Worm (Caenorhabditis elegans) whole organism, L3 larva: ENCODE data around the gene B0250.18.
A peak's percentile ranks its signal among the peaks of the same experiment; 100 is the strongest.

Experiments used
- R02D3.7 ChIP-seq: fragments of 150-350 bp; optimal IDR thresholded peaks from 2 replicates; lab custom pipeline; 2014; ENCODE audit warnings: missing biosample characterization, missing genetic modification characterization
- ZK546.5 ChIP-seq: sonication (generic microtip); optimal IDR thresholded peaks from 2 replicates; lab custom pipeline; 2017; ENCODE audit warnings: missing biosample characterization, missing genetic modification characterization
- aly-2 ChIP-seq: fragments of 150-350 bp; optimal IDR thresholded peaks from 2 replicates; lab custom pipeline; 2014; ENCODE audit warnings: missing biosample characterization, missing genetic modification characterization
- ama-1 ChIP-seq: fragments of 150-350 bp; optimal IDR thresholded peaks from 2 replicates; lab custom pipeline; 2018
- ceh-16 ChIP-seq: sonication (generic microtip); optimal IDR thresholded peaks from 2 replicates; lab custom pipeline; 2017; ENCODE audit warnings: missing biosample characterization, missing genetic modification characterization
- ceh-28 ChIP-seq: fragments of 150-350 bp; optimal IDR thresholded peaks from 2 replicates; lab custom pipeline; 2014; ENCODE audit warnings: missing biosample characterization, missing genetic modification reagents, missing genetic modification characterization
- ceh-82 ChIP-seq: fragments of 150-350 bp; optimal IDR thresholded peaks from 2 replicates; lab custom pipeline; 2014; ENCODE audit warnings: missing biosample characterization, missing genetic modification characterization
- ceh-9 ChIP-seq: sonication (generic microtip); optimal IDR thresholded peaks from 2 replicates; lab custom pipeline; 2018; ENCODE audit warnings: missing biosample characterization, missing genetic modification characterization
- daf-12 ChIP-seq: fragments of 150-350 bp; optimal IDR thresholded peaks from 2 replicates; lab custom pipeline; 2014; ENCODE audit warnings: missing biosample characterization, missing genetic modification reagents, missing genetic modification characterization
- egl-27 ChIP-seq: sonication (generic microtip); optimal IDR thresholded peaks from 4 replicates; lab custom pipeline; 2017; ENCODE audit warnings: missing biosample characterization, missing genetic modification reagents, missing genetic modification characterization
- elt-1 ChIP-seq: fragments of 150-350 bp; optimal IDR thresholded peaks from 2 replicates; lab custom pipeline; 2014; ENCODE audit warnings: missing biosample characterization, missing genetic modification characterization
- elt-2 ChIP-seq: sonication (generic microtip); optimal IDR thresholded peaks from 2 replicates; lab custom pipeline; 2016; ENCODE audit warnings: missing genetic modification reagents, mild to moderate bottlenecking, missing genetic modification characterization, missing compliant biosample characterization
- elt-3 ChIP-seq, 3 experiments: fragments of 150-350 bp in 1 of 3; sonication (generic microtip) in 2 of 3; optimal IDR thresholded peaks; 2 replicates in 2 of 3; 4 replicates in 1 of 3; lab custom pipeline; 2014 to 2017; ENCODE audit warnings: missing biosample characterization in 3 of 3, missing genetic modification characterization in 3 of 3
- fkh-2 ChIP-seq: fragments of 150-350 bp; optimal IDR thresholded peaks from 2 replicates; lab custom pipeline; 2014; ENCODE audit warnings: missing biosample characterization, missing genetic modification reagents, missing genetic modification characterization
- fos-1 ChIP-seq: fragments of 150-350 bp; optimal IDR thresholded peaks from 2 replicates; lab custom pipeline; 2014; ENCODE audit warnings: missing biosample characterization, missing genetic modification characterization
- hmg-11 ChIP-seq: sonication (generic microtip); optimal IDR thresholded peaks from 2 replicates; lab custom pipeline; 2016; ENCODE audit warnings: missing genetic modification characterization, missing compliant biosample characterization
- lin-15B ChIP-seq: fragments of 150-350 bp; optimal IDR thresholded peaks from 2 replicates; lab custom pipeline; 2014; ENCODE audit warnings: missing biosample characterization, missing genetic modification characterization
- lin-39 ChIP-seq: fragments of 150-350 bp; optimal IDR thresholded peaks from 2 replicates; lab custom pipeline; 2018; ENCODE audit warnings: missing biosample characterization, missing genetic modification reagents, missing genetic modification characterization
- lsy-12 ChIP-seq: sonication (generic microtip); optimal IDR thresholded peaks from 2 replicates; lab custom pipeline; 2016; ENCODE audit warnings: mild to moderate bottlenecking, missing genetic modification characterization, missing compliant biosample characterization
- mml-1 ChIP-seq: fragments of 150-350 bp; sonication (generic microtip); optimal IDR thresholded peaks from 3 replicates; lab custom pipeline; 2014; ENCODE audit warnings: missing biosample characterization, missing genetic modification characterization
- nfya-1 ChIP-seq: sonication (generic microtip); optimal IDR thresholded peaks from 2 replicates; lab custom pipeline; 2017; ENCODE audit warnings: missing genetic modification characterization, mild to moderate bottlenecking, missing compliant biosample characterization, antibody characterized with exemption, moderate library complexity; ENCODE audit not compliant: insufficient read depth
- nhr-11 ChIP-seq: fragments of 150-350 bp; optimal IDR thresholded peaks from 2 replicates; lab custom pipeline; 2014; ENCODE audit warnings: missing biosample characterization, missing genetic modification characterization
- nhr-12 ChIP-seq: fragments of 150-350 bp; optimal IDR thresholded peaks from 2 replicates; lab custom pipeline; 2014; ENCODE audit warnings: missing biosample characterization, missing genetic modification characterization
- nhr-23 ChIP-seq: fragments of 150-350 bp; optimal IDR thresholded peaks from 2 replicates; lab custom pipeline; 2014; ENCODE audit warnings: missing biosample characterization, missing genetic modification reagents, missing genetic modification characterization
- nhr-237 ChIP-seq: fragments of 150-350 bp; optimal IDR thresholded peaks from 2 replicates; lab custom pipeline; 2014; ENCODE audit warnings: missing biosample characterization, missing genetic modification characterization
- nhr-25 ChIP-seq: sonication (generic microtip); optimal IDR thresholded peaks from 2 replicates; lab custom pipeline; 2017; ENCODE audit warnings: missing biosample characterization, missing genetic modification characterization
- nhr-28 ChIP-seq: fragments of 150-350 bp; optimal IDR thresholded peaks from 2 replicates; lab custom pipeline; 2014; ENCODE audit warnings: missing biosample characterization, missing genetic modification characterization
- nhr-43 ChIP-seq: sonication (generic microtip); optimal IDR thresholded peaks from 2 replicates; lab custom pipeline; 2016; ENCODE audit warnings: mild to moderate bottlenecking, missing genetic modification characterization, missing compliant biosample characterization; ENCODE audit not compliant: poor library complexity, severe bottlenecking
- nhr-76 ChIP-seq: fragments of 150-350 bp; sonication (generic microtip); optimal IDR thresholded peaks from 5 replicates; lab custom pipeline; 2014; ENCODE audit warnings: missing biosample characterization, missing genetic modification characterization
- nhr-77 ChIP-seq: fragments of 150-350 bp; optimal IDR thresholded peaks from 2 replicates; lab custom pipeline; 2014; ENCODE audit warnings: missing biosample characterization, missing genetic modification characterization
- pha-4 ChIP-seq: fragments of 150-350 bp; optimal IDR thresholded peaks from 2 replicates; lab custom pipeline; 2014; ENCODE audit warnings: missing biosample characterization, missing genetic modification reagents, missing genetic modification characterization
- pqm-1 ChIP-seq: fragments of 150-350 bp; optimal IDR thresholded peaks from 2 replicates; lab custom pipeline; 2017; ENCODE audit warnings: missing biosample characterization, missing genetic modification characterization, inconsistent platforms
- sea-2 ChIP-seq: fragments of 150-350 bp; sonication (generic microtip); optimal IDR thresholded peaks from 4 replicates; lab custom pipeline; 2014; ENCODE audit warnings: missing biosample characterization, missing genetic modification reagents, missing genetic modification characterization
- skn-1 ChIP-seq: fragments of 150-350 bp; optimal IDR thresholded peaks from 2 replicates; lab custom pipeline; 2014; ENCODE audit warnings: missing biosample characterization, missing genetic modification characterization
- snpc-4 ChIP-seq: fragments of 150-350 bp; optimal IDR thresholded peaks from 2 replicates; lab custom pipeline; 2014; ENCODE audit warnings: missing biosample characterization, missing genetic modification characterization
- tbx-2 ChIP-seq: sonication (generic microtip); optimal IDR thresholded peaks from 2 replicates; lab custom pipeline; 2016; ENCODE audit warnings: mild to moderate bottlenecking, missing genetic modification characterization, missing compliant biosample characterization
- unc-39 ChIP-seq: sonication (generic microtip); optimal IDR thresholded peaks from 4 replicates; lab custom pipeline; 2017; ENCODE audit warnings: missing biosample characterization, missing genetic modification characterization
- unc-62 ChIP-seq: fragments of 150-350 bp; sonication (generic microtip); optimal IDR thresholded peaks from 4 replicates; lab custom pipeline; 2014; ENCODE audit warnings: missing biosample characterization, missing genetic modification reagents, missing genetic modification characterization
- zag-1 ChIP-seq: fragments of 150-350 bp; optimal IDR thresholded peaks from 2 replicates; lab custom pipeline; 2014; ENCODE audit warnings: missing biosample characterization, missing genetic modification characterization
- ztf-11 ChIP-seq: fragments of 150-350 bp; optimal IDR thresholded peaks from 2 replicates; lab custom pipeline; 2014; ENCODE audit warnings: missing biosample characterization, missing genetic modification characterization

B0250.18 gene

ce11 chrV:20486549-20486948, 25.8 kb upstream of the B0250.18 start:
- no peak for TF ChIP-seq lsy-12 (tag; lab: Kevin White, UChicago)
- peak; percentile 16 for TF ChIP-seq nfya-1 (tag; lab: Kevin White, UChicago)

- TF ChIP-seq aly-2 (tag; lab: Kevin White, UChicago) (no peak), ceh-28 (tag; lab: Kevin White, UChicago) (no peak)
These were observed 24.6 kb upstream of the B0250.18 start, which contains the start of gene dhcr-7 for ce11 chrV:20485285-20485684. Gene dhcr-7, minus strand, starts transcription at chrV:20485385.

ce11 chrV:20480790-20481189, 20.1 kb upstream of the B0250.18 start:
- TF ChIP-seq egl-27 (tag; lab: Kevin White, UChicago) (no peak), zag-1 (tag; lab: Kevin White, UChicago) (no peak), tbx-2 (tag; lab: Kevin White, UChicago) (no peak), ceh-28 (tag; lab: Kevin White, UChicago) (no peak), mml-1 (tag; lab: Kevin White, UChicago) (no peak), fkh-2 (tag; lab: Kevin White, UChicago) (no peak), nhr-23 (tag; lab: Kevin White, UChicago) (no peak), elt-2 (tag; lab: Kevin White, UChicago) (no peak), unc-39 (no peak), lin-15B (tag; lab: Kevin White, UChicago) (no peak), nhr-28 (no peak), nhr-237 (tag; lab: Kevin White, UChicago) (no peak)

ce11 chrV:20479013-20479739, 18.5 kb upstream of the B0250.18 start, which contains the start of the genes calf-1 and rpl-2:
Gene calf-1, minus strand, starts transcription at chrV:20479089.
Gene rpl-2, plus strand, starts transcription at chrV:20479689.
- peak; percentile 46 for TF ChIP-seq ceh-28 (tag; lab: Kevin White, UChicago)
- peak; percentile 44 for TF ChIP-seq nhr-25
- peak; percentile 81 for TF ChIP-seq pha-4 (tag; lab: Kevin White, UChicago)
- no peak for TF ChIP-seq nhr-12 (tag; lab: Kevin White, UChicago)
- TF ChIP-seq nfya-1 (tag; lab: Kevin White, UChicago), result peak; percentile 79
- TF ChIP-seq tbx-2 (tag; lab: Kevin White, UChicago), result no peak
- peak; percentile 69 for TF ChIP-seq lin-15B (tag; lab: Kevin White, UChicago)
- TF ChIP-seq nhr-43, result peak; percentile 44
- peak; percentile 93 for TF ChIP-seq R02D3.7
- TF ChIP-seq sea-2 (GFP tag; lab: Kevin White, UChicago), result no peak
- TF ChIP-seq ama-1 (lab: Kevin White, UChicago), result peak; percentile 18
- TF ChIP-seq elt-2 (tag; lab: Kevin White, UChicago), result peak; percentile 27
- no peak for TF ChIP-seq unc-62
- TF ChIP-seq lin-39 (tag; lab: Kevin White, UChicago), result peak; percentile 57
- TF ChIP-seq nhr-11 (tag; lab: Kevin White, UChicago), result peak; percentile 18
- peak; percentile 64 for TF ChIP-seq nhr-23 (tag; lab: Kevin White, UChicago)
- TF ChIP-seq hmg-11 (tag; lab: Kevin White, UChicago), result peak; percentile 12

ce11 chrV:20476981-20477380, 16.3 kb upstream of the B0250.18 start:
- TF ChIP-seq nhr-237 (tag; lab: Kevin White, UChicago) (no peak), fkh-2 (tag; lab: Kevin White, UChicago) (no peak), zag-1 (tag; lab: Kevin White, UChicago) (no peak), aly-2 (tag; lab: Kevin White, UChicago) (no peak), lin-39 (tag; lab: Kevin White, UChicago) (no peak), ZK546.5 (no peak), nhr-28 (no peak), snpc-4 (no peak), nhr-76 (tag; lab: Kevin White, UChicago) (no peak), R02D3.7 (peak; percentile 20), mml-1 (tag; lab: Kevin White, UChicago) (no peak), egl-27 (tag; lab: Kevin White, UChicago) (no peak), nhr-23 (tag; lab: Kevin White, UChicago) (peak; percentile 17), fos-1 (tag; lab: Kevin White, UChicago) (no peak), skn-1 (no peak), lsy-12 (tag; lab: Kevin White, UChicago) (no peak), elt-3 (tag; optimal IDR thresholded peaks at IDR 0.05; lab: Kevin White, UChicago) (no peak), ama-1 (lab: Kevin White, UChicago) (no peak), ztf-11 (tag; lab: Kevin White, UChicago) (no peak), pha-4 (tag; lab: Kevin White, UChicago) (peak; percentile 0), sea-2 (GFP tag; lab: Kevin White, UChicago) (no peak), ceh-82 (tag; lab: Kevin White, UChicago) (no peak), ceh-9 (tag; lab: Kevin White, UChicago) (no peak), pqm-1 (tag; lab: Kevin White, UChicago) (no peak), ceh-16 (tag; lab: Kevin White, UChicago) (no peak), daf-12 (tag; lab: Kevin White, UChicago) (no peak), nfya-1 (tag; lab: Kevin White, UChicago) (peak; percentile 46), hmg-11 (tag; lab: Kevin White, UChicago) (peak; percentile 41), elt-1 (tag; lab: Kevin White, UChicago) (no peak), unc-62 (no peak), nhr-77 (no peak), nhr-43 (no peak), nhr-12 (tag; lab: Kevin White, UChicago) (no peak)
